Worm (Caenorhabditis elegans): Measurements from ENCODE around the gene C25E10.17.

Gene C25E10.17

DNA sequence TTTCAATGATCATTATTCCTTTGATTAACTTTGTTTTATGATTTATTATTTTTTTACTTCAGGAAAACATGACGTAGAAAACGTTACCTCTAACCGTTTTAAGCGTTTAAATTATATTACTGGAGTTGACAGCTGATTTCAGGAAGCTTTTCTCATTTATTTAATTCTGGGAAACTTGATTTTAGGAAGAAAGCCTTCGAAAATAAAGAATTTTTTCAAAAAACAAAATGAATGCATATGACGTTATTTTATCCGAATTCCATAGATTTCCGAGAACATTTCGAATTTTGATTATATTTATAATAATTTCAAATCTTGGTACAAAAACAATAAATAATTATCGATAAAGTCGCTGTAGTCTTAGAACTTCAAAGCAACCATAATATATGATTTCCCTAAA is 1.9 kb upstream of the C25E10.17 start:
- no peak for TF ChIP-seq eyg-1 (tag; optimal IDR thresholded peaks at IDR 0.05)
- no peak for TF ChIP-seq ceh-24 (tag; optimal IDR thresholded peaks at IDR 0.05)
- no peak for TF ChIP-seq zip-5 (tag; optimal IDR thresholded peaks at IDR 0.05)
- no peak for TF ChIP-seq pha-2 (tag; optimal IDR thresholded peaks at IDR 0.05)
- TF ChIP-seq ceh-9 (tag; optimal IDR thresholded peaks at IDR 0.05): no peak
- TF ChIP-seq unc-42 (tag; optimal IDR thresholded peaks at IDR 0.05): no peak

DNA sequence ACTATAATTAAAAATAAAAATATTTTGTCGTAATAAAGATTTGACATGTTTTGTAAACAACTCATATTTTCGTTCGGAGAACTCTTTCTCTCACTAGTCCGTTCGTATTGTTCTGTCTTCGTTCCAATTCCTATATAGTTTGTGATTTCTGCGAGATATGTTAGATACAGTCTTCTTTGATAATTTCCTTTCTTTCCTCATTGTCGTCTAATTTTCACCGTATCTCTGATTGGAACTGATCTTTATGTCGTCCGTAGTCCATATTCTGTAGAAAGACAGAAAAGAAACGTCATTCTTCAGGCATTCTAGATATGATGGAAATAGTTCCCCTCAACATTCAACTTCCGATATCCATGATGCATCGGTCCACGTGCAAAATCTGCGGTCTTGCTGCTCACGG is 2.5 kb downstream of the C25E10.17 start, which contains the start of gene nhr-30:
Gene nhr-30, plus strand, starts transcription at position 301 of the 400 bp plus-strand sequence.
- no peak for TF ChIP-seq F13H6.1 (tag; optimal IDR thresholded peaks at IDR 0.05)
- TF ChIP-seq ceh-9 (tag; optimal IDR thresholded peaks at IDR 0.05): no peak
- TF ChIP-seq pqm-1 (tag; optimal IDR thresholded peaks at IDR 0.05): no peak
- TF ChIP-seq pag-3 (tag; optimal IDR thresholded peaks at IDR 0.05; ENCODE audit: borderline replicate concordance): no peak
- TF ChIP-seq ceh-24 (tag; optimal IDR thresholded peaks at IDR 0.05): no peak
- no peak for TF ChIP-seq ttx-3 (tag; optimal IDR thresholded peaks at IDR 0.05)
- TF ChIP-seq pha-4 (tag; optimal IDR thresholded peaks at IDR 0.05): no peak

DNA sequence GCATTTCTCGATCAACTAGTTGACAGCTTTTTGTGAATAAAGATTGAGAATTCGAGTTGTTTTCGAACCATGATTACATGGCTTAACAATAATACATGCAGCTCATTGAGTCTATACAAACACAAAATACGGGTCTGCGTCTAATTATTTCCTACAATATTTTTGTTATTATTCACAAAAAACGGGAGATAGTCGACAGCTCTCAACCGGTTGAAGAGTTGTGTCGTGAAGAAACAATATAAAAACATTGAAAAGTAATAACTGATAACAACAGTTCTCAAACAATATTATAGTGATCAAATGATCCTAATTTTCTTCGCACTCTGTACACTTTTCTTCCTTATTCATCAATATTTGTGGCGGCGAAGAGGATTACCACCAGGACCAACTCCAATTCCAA is 6.4 kb downstream of the C25E10.17 start, which contains the start of gene cyp-33B1:
Gene cyp-33B1, plus strand, starts transcription at position 301 of the 400 bp plus-strand sequence.
- TF ChIP-seq sdc-2 (tag; optimal IDR thresholded peaks at IDR 0.05) (no peak), Y22D7AL.16 (tag; optimal IDR thresholded peaks at IDR 0.05) (no peak), ceh-9 (tag; optimal IDR thresholded peaks at IDR 0.05) (no peak), ceh-2 (tag; optimal IDR thresholded peaks at IDR 0.05) (no peak), K09A11.1 (tag; optimal IDR thresholded peaks at IDR 0.05; ENCODE audit: insufficient read depth) (no peak), ceh-45 (GFP tag; IDR thresholded peaks at IDR 0.05) (no peak), nhr-232 (tag; optimal IDR thresholded peaks at IDR 0.05) (no peak), unc-3 (GFP tag; conservative IDR thresholded peaks at IDR 0.05) (no peak), unc-3 (tag; optimal IDR thresholded peaks at IDR 0.05) (no peak), madf-2 (tag; optimal IDR thresholded peaks at IDR 0.05) (no peak), hlh-6 (tag; optimal IDR thresholded peaks at IDR 0.05) (no peak), T23F11.4 (GFP tag; optimal IDR thresholded peaks at IDR 0.05) (no peak), ahr-1 (tag; optimal IDR thresholded peaks at IDR 0.05) (no peak), ets-4 (tag; optimal IDR thresholded peaks at IDR 0.05) (no peak), ceh-24 (tag; optimal IDR thresholded peaks at IDR 0.05) (no peak), pat-9 (tag; optimal IDR thresholded peaks at IDR 0.05) (no peak), pag-3 (tag; optimal IDR thresholded peaks at IDR 0.05; ENCODE audit: borderline replicate concordance) (no peak), ceh-6 (GFP tag; optimal IDR thresholded peaks at IDR 0.05) (no peak), ref-2 (tag; optimal IDR thresholded peaks at IDR 0.05) (no peak), tbx-7 (tag; optimal IDR thresholded peaks at IDR 0.05) (no peak)

DNA sequence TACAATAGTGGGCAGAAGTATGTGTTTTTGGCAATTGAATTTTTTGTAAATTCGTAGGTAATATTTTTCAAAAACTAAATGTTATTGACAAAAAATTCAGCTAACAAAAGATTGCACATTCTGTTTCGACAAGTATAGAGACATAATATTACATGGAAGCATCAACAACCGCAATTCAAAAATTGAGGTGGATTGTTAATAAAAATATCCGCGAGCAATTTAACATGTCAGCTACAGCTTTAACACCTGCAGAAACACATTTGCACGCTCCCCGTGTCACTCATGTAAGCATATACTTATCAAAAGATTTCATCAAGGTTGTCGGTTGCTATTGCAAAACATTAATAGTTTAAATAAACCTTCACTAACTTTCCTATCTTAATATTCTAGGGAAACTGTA is 11.7 kb downstream of the C25E10.17 start, which contains the start of gene srsx-34:
Gene srsx-34, plus strand, starts transcription at position 301 of the 400 bp plus-strand sequence.
- TF ChIP-seq ttx-3 (tag; optimal IDR thresholded peaks at IDR 0.05): no peak
- TF ChIP-seq fkh-6 (tag; optimal IDR thresholded peaks at IDR 0.05): no peak
- no peak for TF ChIP-seq odd-2 (tag; optimal IDR thresholded peaks at IDR 0.05)
- TF ChIP-seq rnt-1 (tag; optimal IDR thresholded peaks at IDR 0.05): no peak
- no peak for TF ChIP-seq ceh-24 (tag; optimal IDR thresholded peaks at IDR 0.05)
- TF ChIP-seq T23F11.4 (GFP tag; optimal IDR thresholded peaks at IDR 0.05): no peak
- no peak for TF ChIP-seq ztf-16 (tag; optimal IDR thresholded peaks at IDR 0.05)
- no peak for TF ChIP-seq pax-1 (tag; optimal IDR thresholded peaks at IDR 0.05)
- no peak for TF ChIP-seq Y22D7AL.16 (tag; optimal IDR thresholded peaks at IDR 0.05)
- TF ChIP-seq elt-4 (tag; optimal IDR thresholded peaks at IDR 0.05): no peak

DNA sequence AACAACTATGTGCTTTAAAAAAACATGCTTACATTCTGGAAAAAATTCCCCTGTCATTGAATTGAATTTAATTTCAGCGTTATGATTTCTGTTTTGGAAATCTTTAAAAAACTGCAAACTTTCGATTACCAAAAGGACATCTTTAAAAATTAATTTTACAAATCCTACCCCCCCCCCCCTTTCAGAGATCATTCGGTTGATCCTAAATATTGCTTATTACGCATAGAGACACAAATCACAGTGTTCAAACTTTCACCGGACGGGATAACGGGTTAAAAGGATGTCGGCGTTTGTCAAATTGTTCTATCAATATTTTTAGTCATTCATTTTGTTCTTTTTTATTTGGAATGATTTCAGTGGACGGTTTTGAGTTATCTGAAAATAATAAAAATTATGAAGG is 14.1 kb downstream of the C25E10.17 start, which contains the start of gene C25E10.4:
Gene C25E10.4, plus strand, starts transcription at position 301 of the 400 bp plus-strand sequence.
- TF ChIP-seq syd-9 (tag; optimal IDR thresholded peaks at IDR 0.05): no peak
- no peak for TF ChIP-seq T23F11.4 (GFP tag; optimal IDR thresholded peaks at IDR 0.05)
- no peak for TF ChIP-seq fax-1 (tag; optimal IDR thresholded peaks at IDR 0.05)
- TF ChIP-seq Y22D7AL.16 (tag; optimal IDR thresholded peaks at IDR 0.05): no peak
- TF ChIP-seq rnt-1 (tag; optimal IDR thresholded peaks at IDR 0.05): no peak
- no peak for TF ChIP-seq ceh-31 (tag; optimal IDR thresholded peaks at IDR 0.05)
- TF ChIP-seq zip-5 (tag; optimal IDR thresholded peaks at IDR 0.05): no peak
- no peak for TF ChIP-seq unc-42 (tag; optimal IDR thresholded peaks at IDR 0.05)
- TF ChIP-seq pha-4 (tag; optimal IDR thresholded peaks at IDR 0.05): no peak
- TF ChIP-seq hlh-8 (tag; optimal IDR thresholded peaks at IDR 0.05): no peak
- TF ChIP-seq elt-2 (tag; optimal IDR thresholded peaks at IDR 0.05): no peak
- TF ChIP-seq eyg-1 (tag; optimal IDR thresholded peaks at IDR 0.05): no peak
- no peak for TF ChIP-seq ceh-14 (tag; optimal IDR thresholded peaks at IDR 0.05)
- no peak for TF ChIP-seq K09A11.1 (tag; optimal IDR thresholded peaks at IDR 0.05; ENCODE audit: insufficient read depth)

All from whole organism, late embryonic.